Worm (Caenorhabditis elegans): ENCODE data around the gene F56D6.8.

The F56D6.8 gene

ce11 chrIV:3875260-3875659, 19.0 kb downstream of the F56D6.8 start (continued):
- TF ChIP-seq rnt-1 (tag; optimal IDR thresholded peaks at IDR 0.05) (peak; percentile 39), sptf-1 (tag; optimal IDR thresholded peaks at IDR 0.05) (no peak), nhr-19 (GFP tag; conservative IDR thresholded peaks at IDR 0.05) (no peak), pqm-1 (tag; optimal IDR thresholded peaks at IDR 0.05) (no peak), unc-98 (GFP tag; IDR thresholded peaks at IDR 0.05) (0 out of 2 replicates have a peak, but pooled peaks have one; percentile 15), ama-1 (optimal IDR thresholded peaks at IDR 0.05) (no peak), zip-4 (GFP tag; optimal IDR thresholded peaks at IDR 0.05) (no peak), ceh-82 (tag; optimal IDR thresholded peaks at IDR 0.05) (peak in 2 of 3 experiments; percentile 15 to 42), C34B4.2 (tag; optimal IDR thresholded peaks at IDR 0.05) (no peak), nhr-90 (tag; optimal IDR thresholded peaks at IDR 0.05; ENCODE audit: poor library complexity) (no peak), zag-1 (tag; optimal IDR thresholded peaks at IDR 0.05) (no peak), hpl-2 (GFP tag; optimal IDR thresholded peaks at IDR 0.05) (no peak), ztf-11 (tag; optimal IDR thresholded peaks at IDR 0.05) (no peak), nhr-12 (tag; optimal IDR thresholded peaks at IDR 0.05) (no peak), fkh-8 (tag; optimal IDR thresholded peaks at IDR 0.05) (no peak), vab-15 (tag; optimal IDR thresholded peaks at IDR 0.05) (no peak), ceh-63 (GFP tag; optimal IDR thresholded peaks at IDR 0.05) (no peak), nhr-85 (tag) (peak; percentile 76), ceh-8 (GFP tag; optimal IDR thresholded peaks at IDR 0.05) (no peak), swsn-7 (tag; optimal IDR thresholded peaks at IDR 0.05) (no peak), nhr-84 (tag; optimal IDR thresholded peaks at IDR 0.05) (no peak), grh-1 (GFP tag; IDR thresholded peaks at IDR 0.05) (no peak), egl-27 (tag; optimal IDR thresholded peaks at IDR 0.05) (no peak), nhr-47 (tag; optimal IDR thresholded peaks at IDR 0.05) (no peak), C16A3.4 (tag; optimal IDR thresholded peaks at IDR 0.05) (peak; percentile 29), tbx-2 (tag; optimal IDR thresholded peaks at IDR 0.05) (no peak), ets-5 (GFP tag; IDR thresholded peaks at IDR 0.05) (no peak), hlh-17 (GFP tag; optimal IDR thresholded peaks at IDR 0.05; ENCODE audit: borderline replicate concordance) (no peak), ceh-90 (tag; optimal IDR thresholded peaks at IDR 0.05) (no peak), unc-62 (GFP tag; optimal IDR thresholded peaks at IDR 0.05) (no peak), lin-35 (GFP tag; optimal IDR thresholded peaks at IDR 0.05) (peak; percentile 5 to 16), nhr-77 (tag; optimal IDR thresholded peaks at IDR 0.05) (no peak), dpl-1 (GFP tag; optimal IDR thresholded peaks at IDR 0.05) (peak in 2 of 3 experiments; percentile 15 to 25), sox-4 (tag; optimal IDR thresholded peaks at IDR 0.05) (no peak), nhr-237 (tag; optimal IDR thresholded peaks at IDR 0.05) (no peak), snu-23 (GFP tag; optimal IDR thresholded peaks at IDR 0.05) (no peak), Y116A8C.19 (tag; optimal IDR thresholded peaks at IDR 0.05; ENCODE audit: borderline replicate concordance) (no peak), egl-13 (tag; optimal IDR thresholded peaks at IDR 0.05) (no peak), aly-2 (tag; optimal IDR thresholded peaks at IDR 0.05) (no peak), fos-1 (tag; optimal IDR thresholded peaks at IDR 0.05) (peak; percentile 74), xbp-1 (tag; optimal IDR thresholded peaks at IDR 0.05) (no peak), unc-130 (tag; optimal IDR thresholded peaks at IDR 0.05) (no peak), lir-3 (tag; optimal IDR thresholded peaks at IDR 0.05; ENCODE audit: poor library complexity) (no peak), ces-1 (GFP tag; optimal IDR thresholded peaks at IDR 0.05) (no peak), ztf-4 (tag; optimal IDR thresholded peaks at IDR 0.05) (no peak), efl-1 (optimal IDR thresholded peaks at IDR 0.05) (peak; percentile 30 to 33), efl-1 (GFP tag; optimal IDR thresholded peaks at IDR 0.05 in 1 of 2) (peak; percentile 15 to 79), unc-86 (tag; optimal IDR thresholded peaks at IDR 0.05) (no peak), nhr-71 (tag; optimal IDR thresholded peaks at IDR 0.05) (no peak), elt-2 (tag; optimal IDR thresholded peaks at IDR 0.05) (no peak)

All from whole organism, L1 larva.